Worm (Caenorhabditis elegans) whole organism, young adult: ENCODE measurements around the gene srx-129.

Experiments used
- F55B11.4 ChIP-seq: sonication (generic microtip); optimal IDR thresholded peaks from 2 replicates; lab custom pipeline; 2016; ENCODE audit warnings: missing compliant biosample characterization, missing genetic modification characterization, borderline replicate concordance; ENCODE audit not compliant: insufficient read depth
- cebp-2 ChIP-seq: fragments of 200-800 bp; sonication (Bioruptor generic); IDR thresholded peaks from 2 replicates; pipeline ENCODE4 v1.3.6; 2022; ENCODE audit warnings: missing genetic modification characterization, missing compliant biosample characterization
- ceh-79 ChIP-seq: sonication (generic microtip); optimal IDR thresholded peaks from 2 replicates; lab custom pipeline; 2017; ENCODE audit warnings: mild to moderate bottlenecking, missing genetic modification characterization, missing compliant biosample characterization
- dpl-1 ChIP-seq: fragments of 150-350 bp; optimal IDR thresholded peaks from 2 replicates; lab custom pipeline; 2014; ENCODE audit warnings: missing biosample characterization, missing genetic modification reagents, missing genetic modification characterization
- lsl-1 ChIP-seq: fragments of 200-800 bp; sonication (Bioruptor generic); optimal IDR thresholded peaks from 2 replicates; lab custom pipeline; 2018; ENCODE audit warnings: mild to moderate bottlenecking, missing genetic modification characterization, moderate library complexity, missing compliant biosample characterization
- madf-6 ChIP-seq: fragments of 200-800 bp; sonication (Bioruptor generic); IDR thresholded peaks from 2 replicates; pipeline ENCODE4 v1.3.6; 2022; ENCODE audit warnings: missing genetic modification reagents, missing genetic modification characterization, missing compliant biosample characterization
- snpc-4 ChIP-seq, 5 experiments: fragments of 150-350 bp in 1 of 5; sonication (generic microtip) in 4 of 5; optimal IDR thresholded peaks; 2 replicates each; lab custom pipeline; 2014 to 2018; ENCODE audit warnings: missing genetic modification characterization in 5 of 5, missing biosample characterization in 3 of 5, antibody characterized with exemption in 2 of 5, mild to moderate bottlenecking in 2 of 5, missing compliant biosample characterization in 2 of 5, missing genotype in 2 of 5, moderate library complexity in 2 of 5, missing genetic modification reagents in 1 of 5
- xnd-1 ChIP-seq: sonication (generic microtip); optimal IDR thresholded peaks from 2 replicates; lab custom pipeline; 2016; ENCODE audit warnings: missing genotype, missing genetic modification reagents, missing genetic modification characterization, missing compliant biosample characterization

DNA sequence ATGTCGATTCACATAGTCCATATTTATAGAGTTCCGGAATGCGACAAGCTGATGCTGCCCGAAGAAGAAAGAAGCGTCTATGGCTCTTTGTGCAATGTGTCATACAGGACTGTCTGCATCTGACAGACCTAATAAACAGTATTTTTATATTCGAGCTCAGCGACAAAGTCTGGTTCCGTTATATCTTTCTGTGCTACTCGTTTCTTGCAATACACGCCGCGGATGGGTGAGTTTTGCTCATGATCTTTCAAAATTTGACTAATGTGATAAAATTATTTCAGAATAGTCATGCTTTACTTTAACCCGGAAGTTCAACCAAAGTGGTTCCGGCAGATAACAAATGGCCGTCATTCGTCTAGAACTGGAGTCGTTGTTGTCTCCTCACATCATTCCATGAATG is 29.6 kb downstream of the srx-129 start:
- no peak for TF ChIP-seq madf-6 (GFP tag; lab: Robert Waterston, UW)
- TF ChIP-seq dpl-1 = no peak
- TF ChIP-seq xnd-1 (tag; lab: Kevin White, UChicago) = no peak
- TF ChIP-seq ceh-79 (tag; lab: Kevin White, UChicago) = no peak
- TF ChIP-seq snpc-4 (GFP tag; optimal IDR thresholded peaks at IDR 0.05; lab: Kevin White, UChicago) = no peak
- no peak for TF ChIP-seq snpc-4 (tag; optimal IDR thresholded peaks at IDR 0.05; lab: Kevin White, UChicago)
- TF ChIP-seq cebp-2 = no peak
- TF ChIP-seq F55B11.4 (tag; lab: Kevin White, UChicago) = no peak
- no peak for TF ChIP-seq lsl-1 (GFP tag; lab: Kevin White, UChicago)
